Fruit fly (Drosophila melanogaster) whole organism, adult: ENCODE measurements around the gene Ccm3.

Source experiments
- CG12768 ChIP-seq: fragments of 200-800 bp; sonication (Bioruptor generic); optimal IDR thresholded peaks from 2 replicates; lab custom pipeline; 2017; ENCODE audit warnings: missing biosample characterization, missing genetic modification characterization, mild to moderate bottlenecking, moderate library complexity, missing genetic modification reagents
- CG14711 ChIP-seq: fragments of 200-800 bp; sonication (Bioruptor generic); optimal IDR thresholded peaks from 2 replicates; lab custom pipeline; 2018; ENCODE audit warnings: missing biosample characterization, mild to moderate bottlenecking, missing genetic modification characterization, moderate library complexity
- CG5204 ChIP-seq: fragments of 200-800 bp; sonication (Bioruptor generic); optimal IDR thresholded peaks from 2 replicates; lab custom pipeline; 2016; ENCODE audit warnings: missing biosample characterization, missing genetic modification characterization
- Crg-1 ChIP-seq: fragments of 200-800 bp; sonication (Bioruptor generic); optimal IDR thresholded peaks from 2 replicates; lab custom pipeline; 2016; ENCODE audit warnings: missing biosample characterization, missing genetic modification characterization
- Mnt ChIP-seq: fragments of 200-800 bp; sonication (Bioruptor generic); optimal IDR thresholded peaks from 2 replicates; lab custom pipeline; 2016; ENCODE audit warnings: missing biosample characterization, mild to moderate bottlenecking, missing genetic modification characterization
- cic ChIP-seq: fragments of 200-800 bp; sonication (Bioruptor generic); optimal IDR thresholded peaks from 2 replicates; lab custom pipeline; 2017; ENCODE audit warnings: missing biosample characterization, mild to moderate bottlenecking, missing genetic modification characterization, moderate library complexity
- cnc ChIP-seq, 2 experiments: fragments of >200 bp; optimal IDR thresholded peaks; 2 replicates each; lab custom pipeline; 2017
- ovo ChIP-seq: fragments of 200-800 bp; sonication (Bioruptor generic); optimal IDR thresholded peaks from 2 replicates; lab custom pipeline; 2016; ENCODE audit warnings: missing biosample characterization, missing genetic modification characterization
- pad ChIP-seq: fragments of 200-800 bp; sonication (Bioruptor generic); optimal IDR thresholded peaks from 3 replicates; lab custom pipeline; 2017; ENCODE audit warnings: missing biosample characterization, missing genetic modification characterization, mild to moderate bottlenecking, moderate library complexity, missing genetic modification reagents

dm6 chr3R:15410689-15411587 lies 39.2 kb downstream of the Ccm3 start:
- TF ChIP-seq Mnt (GFP tag; lab: Kevin White, UChicago) (no peak), cnc (optimal IDR thresholded peaks at IDR 0.05; lab: Kevin White, UChicago) (no peak), ovo (GFP tag; lab: Kevin White, UChicago) (no peak), Crg-1 (no peak), pad (GFP tag; lab: Kevin White, UChicago) (no peak), cic (GFP tag; lab: Kevin White, UChicago) (no peak), CG14711 (tag; lab: Kevin White, UChicago) (no peak), CG12768 (GFP tag; lab: Kevin White, UChicago) (peak; percentile 65), CG5204 (GFP tag; lab: Kevin White, UChicago) (no peak)
